Fruit fly (Drosophila melanogaster) whole organism, prepupa: Measurements from ENCODE around the gene Rpt6R.

Source experiments
- CG11294 ChIP-seq: fragments of 200-800 bp; sonication (Bioruptor generic); IDR thresholded peaks from 2 replicates; pipeline ENCODE4 v1.3.6; 2022; ENCODE audit warnings: missing biosample characterization, missing genetic modification characterization
- CG16779 ChIP-seq: fragments of 200-800 bp; sonication (Bioruptor generic); optimal IDR thresholded peaks from 3 replicates; lab custom pipeline; 2017; ENCODE audit warnings: missing biosample characterization, mild to moderate bottlenecking, missing genetic modification characterization
- CG8319 ChIP-seq: fragments of 200-800 bp; sonication (Bioruptor generic); optimal IDR thresholded peaks from 3 replicates; lab custom pipeline; 2016; ENCODE audit warnings: missing biosample characterization, missing genetic modification characterization
- CG9139 ChIP-seq: fragments of 200-800 bp; sonication (Bioruptor generic); optimal IDR thresholded peaks from 3 replicates; lab custom pipeline; 2017; ENCODE audit warnings: missing biosample characterization, mild to moderate bottlenecking, missing genetic modification characterization
- Eip93F ChIP-seq: fragments of 200-800 bp; sonication (Bioruptor generic); optimal IDR thresholded peaks from 2 replicates; lab custom pipeline; 2016; ENCODE audit warnings: missing biosample characterization, mild to moderate bottlenecking, missing genetic modification characterization
- Ets96B ChIP-seq: fragments of 200-800 bp; optimal IDR thresholded peaks from 2 replicates; lab custom pipeline; 2019; ENCODE audit warnings: missing biosample characterization, mild to moderate bottlenecking, missing genetic modification characterization, moderate library complexity
- Lpt ChIP-seq: fragments of 200-800 bp; sonication (Bioruptor generic); optimal IDR thresholded peaks from 3 replicates; lab custom pipeline; 2016; ENCODE audit warnings: missing biosample characterization, missing genetic modification characterization

DNA sequence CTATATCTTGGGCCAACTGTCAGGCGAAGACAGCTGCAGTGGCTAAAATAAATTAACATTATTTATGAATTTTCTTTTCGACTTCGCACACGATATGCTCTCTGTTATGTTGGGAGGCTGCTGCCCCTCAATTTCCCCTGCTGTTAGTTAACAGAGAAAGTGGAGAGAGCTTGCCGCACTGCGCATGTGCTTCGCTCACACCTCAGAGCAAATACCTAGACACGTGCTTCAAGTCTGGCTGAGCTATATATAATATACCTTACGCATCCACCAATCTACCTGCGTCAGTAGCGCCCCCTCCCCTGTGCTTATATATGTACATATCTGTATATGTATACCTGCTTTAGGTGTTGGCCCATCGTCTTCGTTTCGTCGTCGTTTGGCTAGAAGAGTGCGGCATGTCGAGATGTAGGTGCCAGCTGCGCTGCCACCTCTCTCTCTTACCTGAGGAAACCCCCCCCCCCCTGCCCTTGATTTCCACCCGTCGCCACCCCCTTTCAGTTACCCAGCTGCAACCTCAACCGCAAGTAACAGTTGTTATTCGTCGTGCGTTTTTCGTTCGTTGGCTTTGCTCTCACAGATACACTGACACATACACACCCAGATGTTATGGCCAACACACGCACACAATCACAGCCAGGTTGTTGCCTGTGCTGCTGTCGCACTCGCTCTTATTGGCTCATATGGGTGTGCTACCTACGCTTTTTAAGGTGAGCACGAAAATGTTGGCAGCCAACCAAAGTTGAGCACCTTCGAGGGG lies 32.8 kb upstream of the Rpt6R start:
- TF ChIP-seq Ets96B (tag; lab: Kevin White, UChicago) (no peak), Eip93F (GFP tag; lab: Kevin White, UChicago) (no peak), CG9139 (GFP tag; lab: Kevin White, UChicago) (no peak), CG11294 (GFP tag; lab: Robert Waterston, UW) (no peak), Lpt (GFP tag; lab: Kevin White, UChicago) (no peak), CG16779 (no peak), CG8319 (GFP tag; lab: Kevin White, UChicago) (no peak)
